Worm (Caenorhabditis elegans) whole organism, L3 larva: ENCODE results near the gene C46F4.3.
A peak's percentile ranks its signal among the peaks of the same experiment; 100 is the strongest.

Source experiments
- R02D3.7 ChIP-seq: fragments of 150-350 bp; optimal IDR thresholded peaks from 2 replicates; lab custom pipeline; 2014; ENCODE audit warnings: missing biosample characterization, missing genetic modification characterization
- ZK546.5 ChIP-seq: sonication (generic microtip); optimal IDR thresholded peaks from 2 replicates; lab custom pipeline; 2017; ENCODE audit warnings: missing biosample characterization, missing genetic modification characterization
- aly-2 ChIP-seq: fragments of 150-350 bp; optimal IDR thresholded peaks from 2 replicates; lab custom pipeline; 2014; ENCODE audit warnings: missing biosample characterization, missing genetic modification characterization
- ceh-16 ChIP-seq: sonication (generic microtip); optimal IDR thresholded peaks from 2 replicates; lab custom pipeline; 2017; ENCODE audit warnings: missing biosample characterization, missing genetic modification characterization
- ceh-28 ChIP-seq: fragments of 150-350 bp; optimal IDR thresholded peaks from 2 replicates; lab custom pipeline; 2014; ENCODE audit warnings: missing biosample characterization, missing genetic modification reagents, missing genetic modification characterization
- ceh-82 ChIP-seq: fragments of 150-350 bp; optimal IDR thresholded peaks from 2 replicates; lab custom pipeline; 2014; ENCODE audit warnings: missing biosample characterization, missing genetic modification characterization
- ceh-9 ChIP-seq: sonication (generic microtip); optimal IDR thresholded peaks from 2 replicates; lab custom pipeline; 2018; ENCODE audit warnings: missing biosample characterization, missing genetic modification characterization
- daf-12 ChIP-seq: fragments of 150-350 bp; optimal IDR thresholded peaks from 2 replicates; lab custom pipeline; 2014; ENCODE audit warnings: missing biosample characterization, missing genetic modification reagents, missing genetic modification characterization
- egl-5 ChIP-seq: fragments of 150-350 bp; optimal IDR thresholded peaks from 2 replicates; lab custom pipeline; 2017; ENCODE audit warnings: missing biosample characterization, missing genetic modification reagents, missing genetic modification characterization, inconsistent platforms
- elt-1 ChIP-seq: fragments of 150-350 bp; optimal IDR thresholded peaks from 2 replicates; lab custom pipeline; 2014; ENCODE audit warnings: missing biosample characterization, missing genetic modification characterization
- elt-2 ChIP-seq: sonication (generic microtip); optimal IDR thresholded peaks from 2 replicates; lab custom pipeline; 2016; ENCODE audit warnings: missing genetic modification reagents, mild to moderate bottlenecking, missing genetic modification characterization, missing compliant biosample characterization
- eor-1 ChIP-seq, 2 experiments: fragments of 150-350 bp; optimal IDR thresholded peaks; 2 replicates each; lab custom pipeline; 2014 to 2018; ENCODE audit warnings: missing biosample characterization in 2 of 2, missing genetic modification characterization in 2 of 2
- fkh-10 ChIP-seq: sonication (generic microtip); optimal IDR thresholded peaks from 2 replicates; lab custom pipeline; 2017; ENCODE audit warnings: missing biosample characterization, missing genetic modification reagents, missing genetic modification characterization
- fos-1 ChIP-seq: fragments of 150-350 bp; optimal IDR thresholded peaks from 2 replicates; lab custom pipeline; 2014; ENCODE audit warnings: missing biosample characterization, missing genetic modification characterization
- hmg-11 ChIP-seq: sonication (generic microtip); optimal IDR thresholded peaks from 2 replicates; lab custom pipeline; 2016; ENCODE audit warnings: missing genetic modification characterization, missing compliant biosample characterization
- lin-15B ChIP-seq: fragments of 150-350 bp; optimal IDR thresholded peaks from 2 replicates; lab custom pipeline; 2014; ENCODE audit warnings: missing biosample characterization, missing genetic modification characterization
- lin-39 ChIP-seq: fragments of 150-350 bp; optimal IDR thresholded peaks from 2 replicates; lab custom pipeline; 2018; ENCODE audit warnings: missing biosample characterization, missing genetic modification reagents, missing genetic modification characterization
- lsy-12 ChIP-seq: sonication (generic microtip); optimal IDR thresholded peaks from 2 replicates; lab custom pipeline; 2016; ENCODE audit warnings: mild to moderate bottlenecking, missing genetic modification characterization, missing compliant biosample characterization
- mdl-1 ChIP-seq: fragments of 150-350 bp; optimal IDR thresholded peaks from 2 replicates; lab custom pipeline; 2014; ENCODE audit warnings: missing biosample characterization, missing genetic modification characterization
- nfya-1 ChIP-seq: sonication (generic microtip); optimal IDR thresholded peaks from 2 replicates; lab custom pipeline; 2017; ENCODE audit warnings: missing genetic modification characterization, mild to moderate bottlenecking, missing compliant biosample characterization, antibody characterized with exemption, moderate library complexity; ENCODE audit not compliant: insufficient read depth
- nhr-11 ChIP-seq: fragments of 150-350 bp; optimal IDR thresholded peaks from 2 replicates; lab custom pipeline; 2014; ENCODE audit warnings: missing biosample characterization, missing genetic modification characterization
- nhr-12 ChIP-seq: fragments of 150-350 bp; optimal IDR thresholded peaks from 2 replicates; lab custom pipeline; 2014; ENCODE audit warnings: missing biosample characterization, missing genetic modification characterization
- nhr-23 ChIP-seq: fragments of 150-350 bp; optimal IDR thresholded peaks from 2 replicates; lab custom pipeline; 2014; ENCODE audit warnings: missing biosample characterization, missing genetic modification reagents, missing genetic modification characterization
- nhr-237 ChIP-seq: fragments of 150-350 bp; optimal IDR thresholded peaks from 2 replicates; lab custom pipeline; 2014; ENCODE audit warnings: missing biosample characterization, missing genetic modification characterization
- nhr-25 ChIP-seq: sonication (generic microtip); optimal IDR thresholded peaks from 2 replicates; lab custom pipeline; 2017; ENCODE audit warnings: missing biosample characterization, missing genetic modification characterization
- nhr-43 ChIP-seq: sonication (generic microtip); optimal IDR thresholded peaks from 2 replicates; lab custom pipeline; 2016; ENCODE audit warnings: mild to moderate bottlenecking, missing genetic modification characterization, missing compliant biosample characterization; ENCODE audit not compliant: poor library complexity, severe bottlenecking
- nhr-67 ChIP-seq: fragments of 150-350 bp; optimal IDR thresholded peaks from 2 replicates; lab custom pipeline; 2014; ENCODE audit warnings: missing biosample characterization, missing genetic modification characterization
- nhr-76 ChIP-seq: fragments of 150-350 bp; sonication (generic microtip); optimal IDR thresholded peaks from 5 replicates; lab custom pipeline; 2014; ENCODE audit warnings: missing biosample characterization, missing genetic modification characterization
- pqm-1 ChIP-seq: fragments of 150-350 bp; optimal IDR thresholded peaks from 2 replicates; lab custom pipeline; 2017; ENCODE audit warnings: missing biosample characterization, missing genetic modification characterization, inconsistent platforms
- skn-1 ChIP-seq: fragments of 150-350 bp; optimal IDR thresholded peaks from 2 replicates; lab custom pipeline; 2014; ENCODE audit warnings: missing biosample characterization, missing genetic modification characterization
- snpc-4 ChIP-seq: fragments of 150-350 bp; optimal IDR thresholded peaks from 2 replicates; lab custom pipeline; 2014; ENCODE audit warnings: missing biosample characterization, missing genetic modification characterization
- tbx-2 ChIP-seq: sonication (generic microtip); optimal IDR thresholded peaks from 2 replicates; lab custom pipeline; 2016; ENCODE audit warnings: mild to moderate bottlenecking, missing genetic modification characterization, missing compliant biosample characterization
- unc-62 ChIP-seq: fragments of 150-350 bp; sonication (generic microtip); optimal IDR thresholded peaks from 4 replicates; lab custom pipeline; 2014; ENCODE audit warnings: missing biosample characterization, missing genetic modification reagents, missing genetic modification characterization
- zag-1 ChIP-seq: fragments of 150-350 bp; optimal IDR thresholded peaks from 2 replicates; lab custom pipeline; 2014; ENCODE audit warnings: missing biosample characterization, missing genetic modification characterization
- ztf-11 ChIP-seq: fragments of 150-350 bp; optimal IDR thresholded peaks from 2 replicates; lab custom pipeline; 2014; ENCODE audit warnings: missing biosample characterization, missing genetic modification characterization

C46F4.3 gene

DNA sequence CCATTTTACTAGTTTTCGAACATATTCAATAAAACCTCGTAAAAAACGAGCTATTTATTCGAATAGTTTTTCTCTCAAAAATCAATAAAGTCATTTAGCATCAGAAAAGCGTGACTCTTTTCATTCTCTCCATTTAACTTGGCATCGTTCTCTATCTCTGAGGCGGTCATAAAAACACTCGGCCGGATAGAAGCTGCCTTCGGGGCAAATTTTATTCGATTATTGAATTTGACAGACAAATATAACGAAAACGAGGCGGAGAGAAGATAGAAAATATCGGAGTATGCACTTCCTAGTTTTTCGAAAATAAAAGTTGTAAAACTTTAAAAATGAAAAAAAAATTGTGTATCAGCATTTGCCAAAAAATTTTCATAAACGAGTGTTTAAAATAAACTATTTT, 39.7 kb downstream of the C46F4.3 start:
- TF ChIP-seq ceh-9 (tag; lab: Kevin White, UChicago) (no peak), nhr-12 (tag; lab: Kevin White, UChicago) (no peak), nhr-11 (tag; lab: Kevin White, UChicago) (no peak)
- TF ChIP-seq, all 47 proteins: peak for 0

DNA sequence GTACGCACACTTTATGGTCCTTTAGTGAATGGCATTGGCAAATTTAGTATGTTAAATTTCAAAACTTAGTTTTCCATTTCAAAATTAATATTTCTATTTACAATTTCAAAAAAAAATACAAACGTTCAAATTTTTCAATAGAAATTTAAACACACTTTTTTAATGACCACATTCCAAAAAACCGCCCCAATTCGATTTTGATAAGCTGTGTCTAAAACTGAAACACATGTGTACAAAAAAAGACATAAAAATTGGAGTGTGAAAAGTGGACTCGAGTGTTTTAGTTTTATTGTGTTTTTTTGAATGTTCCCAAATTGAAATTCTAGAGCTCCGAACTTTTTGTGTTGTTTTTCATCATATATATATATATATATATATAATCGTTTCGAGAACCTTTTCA, 40.2 kb downstream of the C46F4.3 start:
- TF ChIP-seq zag-1 (tag; lab: Kevin White, UChicago) (no peak), elt-2 (peak; percentile 39)

DNA sequence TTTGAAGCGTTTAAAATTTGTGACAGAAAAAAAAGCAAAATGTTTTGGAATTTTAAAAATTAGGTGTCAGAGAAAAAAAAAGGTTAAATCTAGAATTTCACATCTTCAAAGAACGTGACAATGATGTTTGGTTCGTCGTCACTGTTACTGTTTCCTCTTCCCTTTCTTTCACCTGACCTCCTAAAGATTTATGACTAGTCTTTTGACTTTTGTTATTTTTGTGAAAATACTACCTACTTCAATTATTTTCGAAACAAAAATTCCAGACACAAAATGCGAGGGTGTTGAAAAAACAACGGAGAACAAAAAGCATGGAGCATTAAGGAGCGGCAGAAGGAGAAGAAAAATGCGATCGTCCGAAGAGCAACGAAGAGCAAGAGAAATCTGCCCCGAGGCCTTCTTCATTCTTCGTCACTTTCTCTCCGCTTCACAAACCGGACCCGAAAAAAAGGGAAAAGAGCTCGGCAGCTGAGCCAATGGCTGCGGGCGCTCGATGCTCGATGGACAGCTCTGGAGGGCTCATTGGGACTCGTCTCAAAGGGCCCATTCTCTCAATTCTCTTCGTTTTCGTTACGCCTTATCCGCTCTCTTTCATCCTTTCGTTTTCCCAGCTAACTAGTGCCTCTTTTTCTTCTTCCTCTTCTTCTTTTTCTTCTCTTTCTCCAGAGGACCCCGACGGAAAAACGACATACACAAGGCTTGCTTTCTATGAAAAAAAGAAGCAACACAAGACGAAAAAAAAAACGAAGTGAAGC, 40.8 kb downstream of the C46F4.3 start:
- TF ChIP-seq elt-2 (no peak), snpc-4 (tag; lab: Kevin White, UChicago) (no peak), daf-12 (tag; lab: Kevin White, UChicago) (no peak), hmg-11 (tag; lab: Kevin White, UChicago) (peak; percentile 51), zag-1 (tag; lab: Kevin White, UChicago) (no peak), ceh-16 (tag; lab: Kevin White, UChicago) (no peak), ztf-11 (no peak), nhr-11 (tag; lab: Kevin White, UChicago) (no peak), nhr-25 (tag; lab: Kevin White, UChicago) (no peak), R02D3.7 (no peak), lsy-12 (tag; lab: Kevin White, UChicago) (no peak), mdl-1 (tag; lab: Kevin White, UChicago) (no peak), nhr-67 (tag; lab: Kevin White, UChicago) (no peak), ceh-82 (no peak), nfya-1 (tag; lab: Kevin White, UChicago) (peak; percentile 95), nhr-23 (tag; lab: Kevin White, UChicago) (no peak), fos-1 (tag; lab: Kevin White, UChicago) (no peak), egl-5 (peak; percentile 65), ZK546.5 (tag; lab: Kevin White, UChicago) (no peak), lin-39 (tag; lab: Kevin White, UChicago) (peak; percentile 61), fkh-10 (GFP tag; lab: Kevin White, UChicago) (peak; percentile 86)

DNA sequence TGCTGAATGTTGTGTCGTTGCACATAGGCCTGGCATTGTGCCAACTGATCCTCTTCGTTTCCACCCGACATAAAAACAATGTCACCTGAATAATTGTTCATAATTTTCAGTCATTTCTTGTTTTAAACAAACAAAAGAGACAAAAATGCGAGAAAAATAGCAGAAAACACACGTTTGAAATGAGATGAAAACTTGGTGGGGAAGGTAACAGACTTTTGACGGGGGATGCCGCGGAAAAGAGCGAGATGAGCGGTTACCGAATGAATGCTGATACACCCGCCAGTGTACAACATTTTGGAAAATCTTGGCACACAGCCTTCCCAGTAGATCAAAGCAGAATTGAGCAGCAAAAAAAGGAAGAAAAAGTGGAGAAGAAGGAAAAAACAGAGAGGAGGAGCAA, 42.2 kb downstream of the C46F4.3 start, which contains the start of gene kin-2:
kin-2 (minus strand) TSS at position 101 of the 400 bp plus-strand sequence.
- TF ChIP-seq tbx-2 (tag; lab: Kevin White, UChicago): no peak
- no peak for TF ChIP-seq skn-1 (tag; lab: Kevin White, UChicago)
- TF ChIP-seq eor-1 (tag; optimal IDR thresholded peaks at IDR 0.05; lab: Kevin White, UChicago): no peak
- no peak for TF ChIP-seq zag-1 (tag; lab: Kevin White, UChicago)
- TF ChIP-seq elt-1 (tag; lab: Kevin White, UChicago): no peak
- TF ChIP-seq ztf-11: no peak
- no peak for TF ChIP-seq ceh-82
- no peak for TF ChIP-seq pqm-1 (tag; lab: Kevin White, UChicago)
- no peak for TF ChIP-seq nhr-237 (tag; lab: Kevin White, UChicago)
- TF ChIP-seq egl-5: no peak
- TF ChIP-seq lin-15B (tag; lab: Kevin White, UChicago): no peak
- no peak for TF ChIP-seq aly-2 (tag; lab: Kevin White, UChicago)
- no peak for TF ChIP-seq fkh-10 (GFP tag; lab: Kevin White, UChicago)
- TF ChIP-seq unc-62: no peak
- no peak for TF ChIP-seq mdl-1 (tag; lab: Kevin White, UChicago)
- TF ChIP-seq fos-1 (tag; lab: Kevin White, UChicago): no peak
- TF ChIP-seq ceh-16 (tag; lab: Kevin White, UChicago): no peak
- no peak for TF ChIP-seq lsy-12 (tag; lab: Kevin White, UChicago)
- TF ChIP-seq nhr-25 (tag; lab: Kevin White, UChicago): no peak
- TF ChIP-seq R02D3.7: no peak

DNA sequence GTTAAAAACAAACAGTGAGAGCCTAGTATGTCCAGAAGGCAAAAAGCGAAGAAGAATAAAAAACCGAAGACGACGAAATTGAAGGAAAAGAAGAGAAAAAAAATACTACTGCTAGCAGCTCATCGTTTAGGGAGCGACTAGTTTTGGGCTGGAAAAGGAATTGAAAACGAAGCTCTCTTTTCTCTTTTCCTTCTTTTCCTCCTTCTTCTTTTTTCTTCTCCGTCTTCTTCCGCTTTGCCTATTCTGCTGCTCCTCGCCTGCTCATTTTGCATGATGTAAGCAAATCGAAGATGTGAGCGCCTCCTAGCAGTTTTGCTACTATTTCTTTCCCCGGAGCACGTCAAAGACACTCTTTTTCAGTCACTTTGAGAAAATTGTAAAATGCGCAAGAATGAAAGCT, 46.1 kb downstream of the C46F4.3 start:
- TF ChIP-seq lin-39 (tag; lab: Kevin White, UChicago): peak; percentile 23
- no peak for TF ChIP-seq nhr-43 (tag; lab: Kevin White, UChicago)
- TF ChIP-seq fkh-10 (GFP tag; lab: Kevin White, UChicago): peak; percentile 46
- no peak for TF ChIP-seq snpc-4 (tag; lab: Kevin White, UChicago)
- no peak for TF ChIP-seq zag-1 (tag; lab: Kevin White, UChicago)
- TF ChIP-seq nhr-12 (tag; lab: Kevin White, UChicago): no peak
- no peak for TF ChIP-seq nhr-237 (tag; lab: Kevin White, UChicago)
- no peak for TF ChIP-seq ceh-9 (tag; lab: Kevin White, UChicago)
- peak; percentile 6 for TF ChIP-seq hmg-11 (tag; lab: Kevin White, UChicago)
- no peak for TF ChIP-seq nhr-76 (tag; lab: Kevin White, UChicago)
- TF ChIP-seq nhr-25 (tag; lab: Kevin White, UChicago): no peak
- peak; percentile 29 for TF ChIP-seq nfya-1 (tag; lab: Kevin White, UChicago)
- TF ChIP-seq ceh-28 (tag; lab: Kevin White, UChicago): no peak
